Worm (Caenorhabditis elegans): Measurements from ENCODE around the gene C05G5.1.

DNA sequence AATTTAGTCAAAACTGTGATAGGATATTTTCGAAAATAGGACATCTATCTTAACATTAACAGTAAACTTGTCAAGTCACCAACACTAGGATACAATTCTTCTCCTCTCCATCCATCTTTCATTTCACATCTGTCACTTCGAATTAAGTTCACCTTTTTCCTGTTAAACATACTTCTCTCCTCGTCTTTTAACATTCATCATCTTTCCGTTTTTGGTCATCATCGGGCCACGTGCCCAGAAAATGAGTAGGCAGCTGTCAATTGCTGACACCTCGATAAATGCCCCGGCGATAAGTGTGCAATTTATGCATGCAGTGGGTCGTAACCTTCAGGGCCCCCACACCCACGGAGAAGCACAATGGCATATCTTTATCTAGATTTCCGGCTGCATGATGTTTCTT lies 40.3 kb upstream of the C05G5.1 start:
- TF ChIP-seq lin-32 (GFP tag; optimal IDR thresholded peaks at IDR 0.05) (no peak), pha-4 (tag; optimal IDR thresholded peaks at IDR 0.05) (no peak), ceh-39 (tag; optimal IDR thresholded peaks at IDR 0.05) (no peak)
